Fruit fly (Drosophila melanogaster) whole organism, embryonic: ENCODE data around the gene CG43402.

Experiments
- CG10979 ChIP-seq: fragments of 200-800 bp; sonication (Bioruptor generic); optimal IDR thresholded peaks from 2 replicates; lab custom pipeline; 2018; ENCODE audit warnings: missing biosample characterization, mild to moderate bottlenecking, missing genetic modification characterization, moderate library complexity
- CG12659 ChIP-seq: fragments of 200-800 bp; sonication (Bioruptor generic); optimal IDR thresholded peaks from 3 replicates; lab custom pipeline; 2017; ENCODE audit warnings: mild to moderate bottlenecking, missing biosample characterization, missing genetic modification reagents, missing genetic modification characterization
- CG12942 ChIP-seq: fragments of 200-800 bp; sonication (Bioruptor generic); optimal IDR thresholded peaks from 3 replicates; lab custom pipeline; 2016; ENCODE audit warnings: missing biosample characterization, missing genetic modification characterization
- CG14860 ChIP-seq: fragments of 200-800 bp; sonication (Bioruptor generic); IDR thresholded peaks from 3 replicates; pipeline ENCODE4 v1.3.6; 2022; ENCODE audit warnings: missing biosample characterization, missing genetic modification characterization; ENCODE audit not compliant: partially characterized antibody
- CG1602 ChIP-seq: fragments of 200-800 bp; sonication (Bioruptor generic); optimal IDR thresholded peaks from 3 replicates; lab custom pipeline; 2016; ENCODE audit warnings: missing biosample characterization, missing genetic modification characterization
- CG1603 ChIP-seq: fragments of 200-800 bp; sonication (Bioruptor generic); optimal IDR thresholded peaks from 2 replicates; lab custom pipeline; 2019; ENCODE audit warnings: missing biosample characterization, mild to moderate bottlenecking, missing genetic modification characterization, moderate library complexity
- CG17328 ChIP-seq: fragments of 200-800 bp; sonication (Bioruptor generic); IDR thresholded peaks from 2 replicates; pipeline ENCODE4 v1.3.6; 2022; ENCODE audit warnings: missing biosample characterization, missing genetic modification characterization
- CG17568 ChIP-seq: fragments of 200-800 bp; sonication (Bioruptor generic); optimal IDR thresholded peaks from 2 replicates; lab custom pipeline; 2018; ENCODE audit warnings: missing biosample characterization, mild to moderate bottlenecking, missing genetic modification characterization, moderate library complexity
- CG17612 ChIP-seq: fragments of 200-800 bp; sonication (Bioruptor generic); IDR thresholded peaks from 2 replicates; pipeline ENCODE4 v1.3.6; 2022; ENCODE audit warnings: missing biosample characterization, missing genetic modification characterization
- CG18599 ChIP-seq: fragments of 200-800 bp; sonication (Bioruptor generic); optimal IDR thresholded peaks from 3 replicates; lab custom pipeline; 2017; ENCODE audit warnings: missing biosample characterization, missing genetic modification characterization, mild to moderate bottlenecking, moderate library complexity, missing genetic modification reagents
- CG2875 ChIP-seq: fragments of 200-800 bp; sonication (Bioruptor generic); optimal IDR thresholded peaks from 2 replicates; lab custom pipeline; 2017; ENCODE audit warnings: missing biosample characterization, mild to moderate bottlenecking, missing genetic modification characterization, missing genetic modification reagents
- CG30403 ChIP-seq: fragments of 200-800 bp; sonication (Bioruptor generic); optimal IDR thresholded peaks from 3 replicates; lab custom pipeline; 2016; ENCODE audit warnings: missing biosample characterization, missing genetic modification characterization
- CG31441 ChIP-seq: fragments of 200-800 bp; sonication (Bioruptor generic); IDR thresholded peaks from 2 replicates; pipeline ENCODE4 v1.3.6; 2022; ENCODE audit warnings: missing biosample characterization, missing genetic modification characterization
- CG32767 ChIP-seq: fragments of 200-800 bp; sonication (Bioruptor generic); IDR thresholded peaks from 2 replicates; pipeline ENCODE4 v1.3.6; 2022; ENCODE audit warnings: missing biosample characterization, missing genetic modification characterization
- CG34376 ChIP-seq: fragments of 200-800 bp; sonication (Bioruptor generic); optimal IDR thresholded peaks from 2 replicates; lab custom pipeline; 2018; ENCODE audit warnings: missing biosample characterization, mild to moderate bottlenecking, missing genetic modification characterization
- CG3726 ChIP-seq: fragments of 200-800 bp; sonication (Bioruptor generic); IDR thresholded peaks from 3 replicates; pipeline ENCODE4, ENCODE4 v1.3.6; 2022; ENCODE audit warnings: missing biosample characterization, missing genetic modification characterization
- CG3847 ChIP-seq: fragments of 200-800 bp; sonication (Bioruptor generic); IDR thresholded peaks from 2 replicates; pipeline ENCODE4 v1.3.6; 2022; ENCODE audit warnings: missing biosample characterization, missing genetic modification characterization
- CG7271 ChIP-seq: fragments of 200-800 bp; sonication (Bioruptor generic); optimal IDR thresholded peaks from 2 replicates; lab custom pipeline; 2018; ENCODE audit warnings: missing biosample characterization, mild to moderate bottlenecking, missing genetic modification characterization, moderate library complexity
- CG7372 ChIP-seq: fragments of 200-800 bp; sonication (Bioruptor generic); IDR thresholded peaks from 2 replicates; pipeline ENCODE4 v1.3.6; 2022; ENCODE audit warnings: missing biosample characterization, missing genetic modification characterization
- CG7987 ChIP-seq: fragments of 200-800 bp; sonication (Bioruptor generic); optimal IDR thresholded peaks from 2 replicates; lab custom pipeline; 2018; ENCODE audit warnings: missing biosample characterization, mild to moderate bottlenecking, missing genetic modification characterization, moderate library complexity
- CG8765 ChIP-seq: fragments of 200-800 bp; sonication (Bioruptor generic); IDR thresholded peaks from 2 replicates; pipeline ENCODE4 v1.3.6; 2022; ENCODE audit warnings: missing biosample characterization, missing genetic modification characterization
- CG9727 ChIP-seq: fragments of 200-800 bp; sonication (Bioruptor generic); optimal IDR thresholded peaks from 3 replicates; lab custom pipeline; 2017; ENCODE audit warnings: missing biosample characterization, mild to moderate bottlenecking, missing genetic modification characterization
- Camta ChIP-seq: fragments of 200-800 bp; sonication (Bioruptor generic); optimal IDR thresholded peaks from 2 replicates; lab custom pipeline; 2016; ENCODE audit warnings: missing biosample characterization, missing genetic modification characterization
- Chrac-16 ChIP-seq: fragments of 200-800 bp; sonication (Bioruptor generic); optimal IDR thresholded peaks from 3 replicates; lab custom pipeline; 2016; ENCODE audit warnings: missing biosample characterization, missing genetic modification characterization
- Dip2 ChIP-seq: fragments of 200-800 bp; sonication (Bioruptor generic); IDR thresholded peaks from 2 replicates; pipeline ENCODE4 v1.3.6; 2022; ENCODE audit warnings: missing biosample characterization, missing genetic modification characterization
- Gsc ChIP-seq: fragments of 200-800 bp; sonication (Bioruptor generic); IDR thresholded peaks from 2 replicates; pipeline ENCODE4 v1.3.6; 2022; ENCODE audit warnings: missing biosample characterization, missing genetic modification characterization
- Hand ChIP-seq: fragments of 200-800 bp; sonication (Bioruptor generic); optimal IDR thresholded peaks from 2 replicates; lab custom pipeline; 2017; ENCODE audit warnings: mild to moderate bottlenecking, missing biosample characterization, missing genetic modification reagents, missing genetic modification characterization
- Hmr ChIP-seq: fragments of 200-800 bp; sonication (Bioruptor generic); optimal IDR thresholded peaks from 3 replicates; lab custom pipeline; 2017; ENCODE audit warnings: mild to moderate bottlenecking, missing biosample characterization, missing genetic modification reagents, missing genetic modification characterization
- Max ChIP-seq: fragments of 200-800 bp; sonication (Bioruptor generic); optimal IDR thresholded peaks from 2 replicates; lab custom pipeline; 2016; ENCODE audit warnings: missing biosample characterization, mild to moderate bottlenecking, missing genetic modification characterization
- Nf-YC ChIP-seq: fragments of 200-800 bp; optimal IDR thresholded peaks from 3 replicates; lab custom pipeline; 2019; ENCODE audit warnings: missing biosample characterization, mild to moderate bottlenecking, missing genetic modification characterization, moderate library complexity
- Poxn ChIP-seq: fragments of 200-800 bp; sonication (Bioruptor generic); IDR thresholded peaks from 2 replicates; pipeline ENCODE4 v1.3.6; 2022; ENCODE audit warnings: missing biosample characterization, missing genetic modification characterization
- Scr ChIP-seq: fragments of 200-800 bp; sonication (Bioruptor generic); IDR thresholded peaks from 2 replicates; pipeline ENCODE4 v1.3.6; 2022; ENCODE audit warnings: missing biosample characterization, missing genetic modification characterization; ENCODE audit not compliant: partially characterized antibody
- Side ChIP-seq: fragments of 200-800 bp; sonication (Bioruptor generic); optimal IDR thresholded peaks from 2 replicates; lab custom pipeline; 2016; ENCODE audit warnings: missing biosample characterization, missing genetic modification characterization
- Spps ChIP-seq: fragments of 200-800 bp; sonication (Bioruptor generic); optimal IDR thresholded peaks from 2 replicates; lab custom pipeline; 2018; ENCODE audit warnings: missing biosample characterization, mild to moderate bottlenecking, missing genetic modification characterization
- Sry-β ChIP-seq: fragments of 200-800 bp; sonication (Bioruptor generic); optimal IDR thresholded peaks from 2 replicates; lab custom pipeline; 2018; ENCODE audit warnings: missing biosample characterization, mild to moderate bottlenecking, missing genetic modification characterization, moderate library complexity
- Xrp1 ChIP-seq: fragments of 200-800 bp; sonication (Bioruptor generic); IDR thresholded peaks from 2 replicates; pipeline ENCODE4 v1.3.6; 2022; ENCODE audit warnings: missing biosample characterization, missing genetic modification characterization
- cad ChIP-seq: fragments of >200 bp; optimal IDR thresholded peaks from 2 replicates; lab custom pipeline; 2017; ENCODE audit warnings: missing biosample characterization, missing genetic modification characterization
- cato ChIP-seq: fragments of 200-800 bp; sonication (Bioruptor generic); optimal IDR thresholded peaks from 2 replicates; lab custom pipeline; 2016; ENCODE audit warnings: missing biosample characterization, missing genetic modification characterization, borderline replicate concordance
- chinmo ChIP-seq: fragments of 200-800 bp; sonication (Bioruptor generic); IDR thresholded peaks from 4 replicates; pipeline ENCODE4 v1.3.6; 2022; ENCODE audit warnings: missing biosample characterization, missing genetic modification characterization; ENCODE audit not compliant: partially characterized antibody
- exex ChIP-seq: fragments of 200-800 bp; sonication (Bioruptor generic); optimal IDR thresholded peaks from 4 replicates; lab custom pipeline; 2018; ENCODE audit warnings: missing biosample characterization, mild to moderate bottlenecking, missing genetic modification characterization, moderate library complexity
- ken ChIP-seq: fragments of 200-800 bp; sonication (Bioruptor generic); IDR thresholded peaks from 3 replicates; pipeline ENCODE4 v1.3.6; 2022; ENCODE audit warnings: missing biosample characterization, missing genetic modification characterization
- luna ChIP-seq: fragments of 200-800 bp; sonication (Bioruptor generic); optimal IDR thresholded peaks from 2 replicates; lab custom pipeline; 2016; ENCODE audit warnings: missing biosample characterization, missing genetic modification characterization
- org-1 ChIP-seq: fragments of 200-800 bp; sonication (Bioruptor generic); optimal IDR thresholded peaks from 2 replicates; lab custom pipeline; 2017; ENCODE audit warnings: missing biosample characterization, missing genetic modification characterization
- repo ChIP-seq: fragments of 200-800 bp; sonication (Bioruptor generic); optimal IDR thresholded peaks from 2 replicates; lab custom pipeline; 2016; ENCODE audit warnings: missing biosample characterization, missing genetic modification characterization
- sd ChIP-seq: fragments of 200-800 bp; sonication (Bioruptor generic); optimal IDR thresholded peaks from 3 replicates; lab custom pipeline; 2018; ENCODE audit warnings: missing biosample characterization, mild to moderate bottlenecking, missing genetic modification characterization, moderate library complexity
- slp2 ChIP-seq: fragments of 200-800 bp; sonication (Bioruptor generic); optimal IDR thresholded peaks from 2 replicates; lab custom pipeline; 2016; ENCODE audit warnings: missing biosample characterization, missing genetic modification characterization
- sna ChIP-seq: fragments of 200-800 bp; sonication (Bioruptor generic); IDR thresholded peaks from 2 replicates; pipeline ENCODE4 v1.3.6; 2022; ENCODE audit warnings: missing biosample characterization, missing genetic modification characterization; ENCODE audit not compliant: partially characterized antibody
- so ChIP-seq: fragments of 200-800 bp; sonication (Bioruptor generic); IDR thresholded peaks from 3 replicates; pipeline ENCODE4 v1.3.6; 2022; ENCODE audit warnings: missing biosample characterization, missing genetic modification characterization
- sqz ChIP-seq: fragments of 200-800 bp; sonication (Bioruptor generic); optimal IDR thresholded peaks from 3 replicates; lab custom pipeline; 2018; ENCODE audit warnings: missing biosample characterization, mild to moderate bottlenecking, missing genetic modification characterization
- toy ChIP-seq: fragments of 200-800 bp; sonication (Bioruptor generic); IDR thresholded peaks from 2 replicates; pipeline ENCODE4 v1.3.6; 2022; ENCODE audit warnings: missing biosample characterization, missing genetic modification characterization
- tx ChIP-seq: fragments of 200-800 bp; sonication (Bioruptor generic); optimal IDR thresholded peaks from 2 replicates; lab custom pipeline; 2016; ENCODE audit warnings: missing biosample characterization, missing genetic modification characterization

CG43402 gene

dm6 chr2L:1422725-1423124 lies 19.7 kb upstream of the CG43402 start (continued):
- TF ChIP-seq Scr (GFP tag; lab: Robert Waterston, UW): no peak
- no peak for TF ChIP-seq toy (GFP tag; lab: Robert Waterston, UW)
- peak; percentile 72 for TF ChIP-seq CG12942 (GFP tag; lab: Kevin White, UChicago)
- peak; percentile 67 for TF ChIP-seq CG1602 (GFP tag; lab: Kevin White, UChicago)
- peak; percentile 82 for TF ChIP-seq CG17328 (GFP tag; lab: Robert Waterston, UW)
- peak; percentile 47 for TF ChIP-seq CG12659 (GFP tag; lab: Kevin White, UChicago)
- peak; percentile 61 for TF ChIP-seq Spps
- no peak for TF ChIP-seq cad
- TF ChIP-seq Hmr (GFP tag; lab: Kevin White, UChicago): peak; percentile 52
- peak; percentile 80 for TF ChIP-seq CG30403
- peak; percentile 68 for TF ChIP-seq CG17568 (GFP tag; lab: Kevin White, UChicago)
- peak; percentile 86 for TF ChIP-seq Xrp1 (GFP tag; lab: Robert Waterston, UW)
- peak; percentile 16 for TF ChIP-seq sd
- peak; percentile 88 for TF ChIP-seq CG9727
- TF ChIP-seq org-1 (GFP tag; lab: Kevin White, UChicago): peak; percentile 79
- TF ChIP-seq CG3847: peak; percentile 44
- no peak for TF ChIP-seq exex (tag; lab: Kevin White, UChicago)
- TF ChIP-seq repo: peak; percentile 85
- peak; percentile 2 for TF ChIP-seq Hand (GFP tag; lab: Kevin White, UChicago)
- no peak for TF ChIP-seq CG7987
- peak; percentile 32; the same call in 1 of the 3 replicates for TF ChIP-seq CG3726
- TF ChIP-seq CG32767 (GFP tag; lab: Robert Waterston, UW): peak; percentile 47; the same call in 1 of the 2 replicates
- TF ChIP-seq Poxn (GFP tag; lab: Robert Waterston, UW): no peak
- TF ChIP-seq CG10979: peak; percentile 87
- no peak for TF ChIP-seq chinmo (GFP tag; lab: Robert Waterston, UW)
- peak; percentile 32 for TF ChIP-seq cato
- peak; percentile 92 for TF ChIP-seq CG1603 (tag; lab: Kevin White, UChicago)
- peak; percentile 55; the same call in 1 of the 2 replicates for TF ChIP-seq CG8765 (GFP tag; lab: Robert Waterston, UW)
- TF ChIP-seq tx (GFP tag; lab: Kevin White, UChicago): peak; percentile 74
- TF ChIP-seq Side (GFP tag; lab: Kevin White, UChicago): peak; percentile 84
- TF ChIP-seq Chrac-16: peak; percentile 74
- TF ChIP-seq CG34376 (GFP tag; lab: Kevin White, UChicago): no peak
- TF ChIP-seq sna (GFP tag; lab: Robert Waterston, UW): no peak
- TF ChIP-seq CG17612 (GFP tag; lab: Robert Waterston, UW): peak; percentile 42; the same call in 1 of the 2 replicates
- peak; percentile 64 for TF ChIP-seq CG18599
- no peak for TF ChIP-seq CG7372
- TF ChIP-seq Camta (GFP tag; lab: Kevin White, UChicago): peak; percentile 84
- TF ChIP-seq Max (GFP tag; lab: Kevin White, UChicago): peak; percentile 57
- peak; percentile 63 for TF ChIP-seq CG7271
- peak; percentile 71 for TF ChIP-seq slp2
- TF ChIP-seq ken (GFP tag; lab: Robert Waterston, UW): peak; percentile 80; the same call in 2 of the 3 replicates
- peak; percentile 79 for TF ChIP-seq CG2875 (GFP tag; lab: Kevin White, UChicago)
- TF ChIP-seq Gsc (GFP tag; lab: Robert Waterston, UW): no peak
- peak; percentile 54 for TF ChIP-seq sqz
- TF ChIP-seq luna (GFP tag; lab: Kevin White, UChicago): peak; percentile 9
- peak; percentile 9 for TF ChIP-seq Sry-β (GFP tag; lab: Kevin White, UChicago)
- no peak for TF ChIP-seq so (GFP tag; lab: Robert Waterston, UW)
- peak; percentile 85 for TF ChIP-seq CG31441
- TF ChIP-seq CG14860 (GFP tag; lab: Robert Waterston, UW): no peak
- no peak for TF ChIP-seq Dip2
- no peak for TF ChIP-seq Nf-YC
